Worm (Caenorhabditis elegans): ENCODE data around the gene clec-55.

clec-55 gene

ce11 chrV:14496446-14496845 is 17.4 kb downstream of the clec-55 start:
- no peak for TF ChIP-seq nhr-76 (tag; optimal IDR thresholded peaks at IDR 0.05)
- no peak for TF ChIP-seq nhr-2 (tag; optimal IDR thresholded peaks at IDR 0.05)
- TF ChIP-seq unc-62 (GFP tag; optimal IDR thresholded peaks at IDR 0.05): peak; percentile 27
- peak; percentile 51 for TF ChIP-seq drap-1 (GFP tag; optimal IDR thresholded peaks at IDR 0.05)
- TF ChIP-seq ces-1 (GFP tag; optimal IDR thresholded peaks at IDR 0.05): peak; percentile 86

DNA sequence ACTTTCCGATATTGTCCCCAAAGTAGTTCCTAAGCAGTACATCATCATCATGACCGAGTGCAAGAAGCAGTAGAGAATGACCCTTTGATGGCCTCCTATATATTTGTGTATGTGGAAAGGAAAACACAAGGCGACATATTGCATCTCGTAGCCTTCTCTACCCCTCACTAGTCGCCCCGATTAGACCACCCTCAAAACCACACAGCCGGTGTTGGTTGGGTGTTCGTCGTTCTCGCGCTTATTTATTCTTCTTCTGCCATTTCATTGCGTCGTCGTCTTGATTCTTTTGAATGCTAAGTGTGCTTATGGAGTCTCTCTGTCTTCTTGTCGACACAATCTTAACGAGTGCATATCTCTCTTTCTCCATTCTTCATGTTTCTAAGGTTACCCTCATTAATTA is 19.1 kb downstream of the clec-55 start:
- TF ChIP-seq drap-1 (GFP tag; optimal IDR thresholded peaks at IDR 0.05) (no peak), cnd-1 (tag; optimal IDR thresholded peaks at IDR 0.05) (peak; percentile 22), elt-3 (tag; optimal IDR thresholded peaks at IDR 0.05) (no peak), mls-2 (tag; optimal IDR thresholded peaks at IDR 0.05) (peak; percentile 50), unc-120 (tag; optimal IDR thresholded peaks at IDR 0.05; ENCODE audit: poor library complexity, severe bottlenecking) (no peak), mep-1 (tag; optimal IDR thresholded peaks at IDR 0.05) (peak; percentile 52), nhr-2 (tag; optimal IDR thresholded peaks at IDR 0.05) (peak; percentile 84), ham-2 (GFP tag; optimal IDR thresholded peaks at IDR 0.05) (peak; percentile 63), sptf-1 (tag; optimal IDR thresholded peaks at IDR 0.05) (peak; percentile 46), ces-1 (GFP tag; optimal IDR thresholded peaks at IDR 0.05) (peak; percentile 8), lin-13 (tag; optimal IDR thresholded peaks at IDR 0.05) (peak; percentile 51)

- TF ChIP-seq lsy-2 (tag; optimal IDR thresholded peaks at IDR 0.05) (no peak), drap-1 (GFP tag; optimal IDR thresholded peaks at IDR 0.05) (peak; percentile 23), sptf-1 (tag; optimal IDR thresholded peaks at IDR 0.05) (no peak), nhr-2 (tag; optimal IDR thresholded peaks at IDR 0.05) (no peak)
These were observed 20.2 kb downstream of the clec-55 start for ce11 chrV:14499074-14499864.

- TF ChIP-seq ces-1 (GFP tag; optimal IDR thresholded peaks at IDR 0.05) (peak; percentile 15), elt-3 (tag; optimal IDR thresholded peaks at IDR 0.05) (no peak), unc-39 (tag; optimal IDR thresholded peaks at IDR 0.05) (no peak), sptf-1 (tag; optimal IDR thresholded peaks at IDR 0.05) (no peak)
These were observed 21.5 kb downstream of the clec-55 start for ce11 chrV:14500554-14500953.

DNA sequence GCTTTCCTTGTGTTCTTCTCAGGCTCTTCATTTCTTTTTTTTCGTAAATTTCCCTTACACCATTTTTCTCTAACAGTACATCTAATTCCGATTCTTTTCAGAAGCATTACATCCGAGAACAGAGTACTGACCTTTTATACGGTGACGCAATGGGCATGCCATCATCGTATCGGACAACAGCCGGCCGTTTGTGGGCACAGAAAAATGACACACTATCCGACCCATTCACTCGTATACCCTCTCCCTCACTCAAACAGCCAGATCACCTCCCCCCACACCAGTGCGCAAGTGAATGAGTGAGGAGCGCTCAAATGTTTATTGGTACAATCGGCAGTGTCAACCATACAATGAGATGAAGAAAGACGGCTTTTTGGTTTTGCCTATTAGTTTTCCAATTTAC is 22.1 kb downstream of the clec-55 start, which contains the start of gene R02D5.24:
Gene R02D5.24 (plus strand): TSS at position 205 of the 400 bp plus-strand sequence.
- TF ChIP-seq hlh-1 (tag; optimal IDR thresholded peaks at IDR 0.05) (peak; percentile 10), zip-8 (tag; optimal IDR thresholded peaks at IDR 0.05) (peak; percentile 81), drap-1 (GFP tag; optimal IDR thresholded peaks at IDR 0.05) (peak; percentile 73), cnd-1 (tag; optimal IDR thresholded peaks at IDR 0.05) (peak; percentile 56), ceh-43 (GFP tag; optimal IDR thresholded peaks at IDR 0.05) (no peak), sptf-1 (tag; optimal IDR thresholded peaks at IDR 0.05) (peak; percentile 32), lin-13 (tag; optimal IDR thresholded peaks at IDR 0.05) (no peak), mep-1 (tag; optimal IDR thresholded peaks at IDR 0.05) (no peak), nhr-2 (tag; optimal IDR thresholded peaks at IDR 0.05) (peak; percentile 99), snpc-4 (tag; optimal IDR thresholded peaks at IDR 0.05) (no peak)

ce11 chrV:14503065-14503464 is 24.0 kb downstream of the clec-55 start:
- TF ChIP-seq ceh-83 (GFP tag; optimal IDR thresholded peaks at IDR 0.05): no peak
- TF ChIP-seq bed-3 (GFP tag; optimal IDR thresholded peaks at IDR 0.05): no peak

- TF ChIP-seq bed-3 (GFP tag; optimal IDR thresholded peaks at IDR 0.05) (no peak), lin-32 (GFP tag; optimal IDR thresholded peaks at IDR 0.05) (no peak), pha-4 (tag; optimal IDR thresholded peaks at IDR 0.05) (no peak), unc-39 (tag; optimal IDR thresholded peaks at IDR 0.05) (no peak), mab-5 (tag; optimal IDR thresholded peaks at IDR 0.05) (no peak), sptf-1 (tag; optimal IDR thresholded peaks at IDR 0.05) (no peak), ces-1 (GFP tag; optimal IDR thresholded peaks at IDR 0.05) (no peak), nhr-76 (tag; optimal IDR thresholded peaks at IDR 0.05) (no peak), tbx-8 (GFP tag; optimal IDR thresholded peaks at IDR 0.05) (no peak), cnd-1 (tag; optimal IDR thresholded peaks at IDR 0.05) (no peak), flh-1 (GFP tag; optimal IDR thresholded peaks at IDR 0.05) (no peak), unc-62 (GFP tag; optimal IDR thresholded peaks at IDR 0.05) (no peak), drap-1 (GFP tag; optimal IDR thresholded peaks at IDR 0.05) (no peak)
These were observed 25.0 kb downstream of the clec-55 start for ce11 chrV:14504120-14504519.
